Worm (Caenorhabditis elegans) whole organism, late embryonic: ENCODE measurements around the gene H14E04.3.
A peak's percentile ranks its signal among the peaks of the same experiment; 100 is the strongest.

Experiments
- C08G9.2 ChIP-seq: sonication (generic microtip); optimal IDR thresholded peaks from 2 replicates; lab custom pipeline; 2016; ENCODE audit warnings: mild to moderate bottlenecking, missing genetic modification characterization, moderate library complexity, missing compliant biosample characterization
- C38D4.7 ChIP-seq: fragments of 200-800 bp; sonication (Bioruptor generic); optimal IDR thresholded peaks from 2 replicates; lab custom pipeline; 2018; ENCODE audit warnings: mild to moderate bottlenecking, missing genetic modification characterization, moderate library complexity, missing compliant biosample characterization
- F13H6.1 ChIP-seq: sonication (generic microtip); optimal IDR thresholded peaks from 2 replicates; lab custom pipeline; 2016; ENCODE audit warnings: missing genetic modification characterization, missing compliant biosample characterization
- K02D7.2 ChIP-seq: sonication (generic microtip); optimal IDR thresholded peaks from 2 replicates; lab custom pipeline; 2017; ENCODE audit warnings: mild to moderate bottlenecking, missing genetic modification characterization, missing compliant biosample characterization
- T23F11.4 ChIP-seq: fragments of 200-800 bp; sonication (Bioruptor generic); optimal IDR thresholded peaks from 2 replicates; lab custom pipeline; 2018; ENCODE audit warnings: mild to moderate bottlenecking, missing genetic modification characterization, missing compliant biosample characterization
- Y22D7AL.16 ChIP-seq: sonication (generic microtip); optimal IDR thresholded peaks from 2 replicates; lab custom pipeline; 2016; ENCODE audit warnings: missing genetic modification characterization, missing compliant biosample characterization
- ahr-1 ChIP-seq: sonication (generic microtip); optimal IDR thresholded peaks from 2 replicates; lab custom pipeline; 2016; ENCODE audit warnings: missing genetic modification characterization, missing compliant biosample characterization
- ceh-18 ChIP-seq: sonication (generic microtip); optimal IDR thresholded peaks from 2 replicates; lab custom pipeline; 2016; ENCODE audit warnings: missing genetic modification characterization, missing compliant biosample characterization
- ceh-22 ChIP-seq: sonication (generic microtip); optimal IDR thresholded peaks from 2 replicates; lab custom pipeline; 2017; ENCODE audit warnings: missing biosample characterization, missing genetic modification characterization
- ceh-30 ChIP-seq: fragments of 150-350 bp; optimal IDR thresholded peaks from 2 replicates; lab custom pipeline; 2014; ENCODE audit warnings: missing biosample characterization, missing genetic modification characterization
- ceh-31 ChIP-seq: sonication (generic microtip); optimal IDR thresholded peaks from 2 replicates; lab custom pipeline; 2016; ENCODE audit warnings: missing genetic modification characterization, missing compliant biosample characterization
- ceh-34 ChIP-seq: sonication (generic microtip); optimal IDR thresholded peaks from 2 replicates; lab custom pipeline; 2016; ENCODE audit warnings: mild to moderate bottlenecking, missing genetic modification characterization, missing compliant biosample characterization
- ceh-45 ChIP-seq: fragments of 200-800 bp; sonication (Bioruptor generic); IDR thresholded peaks from 2 replicates; pipeline ENCODE4 v1.3.6; 2022; ENCODE audit warnings: missing genetic modification reagents, missing genetic modification characterization, missing compliant biosample characterization
- ceh-48 ChIP-seq: sonication (generic microtip); optimal IDR thresholded peaks from 2 replicates; lab custom pipeline; 2016; ENCODE audit warnings: missing genetic modification characterization, inconsistent platforms, missing compliant biosample characterization
- ceh-6 ChIP-seq: fragments of 200-800 bp; sonication (Bioruptor generic); optimal IDR thresholded peaks from 2 replicates; lab custom pipeline; 2018; ENCODE audit warnings: mild to moderate bottlenecking, missing genetic modification characterization, missing compliant biosample characterization
- dmd-4 ChIP-seq: sonication (generic microtip); optimal IDR thresholded peaks from 2 replicates; lab custom pipeline; 2016; ENCODE audit warnings: borderline replicate concordance, missing genetic modification characterization, missing compliant biosample characterization
- dve-1 ChIP-seq: sonication (generic microtip); optimal IDR thresholded peaks from 2 replicates; lab custom pipeline; 2017; ENCODE audit warnings: antibody characterized with exemption, mild to moderate bottlenecking, missing genetic modification characterization, missing compliant biosample characterization
- elt-2 ChIP-seq: sonication (generic microtip); optimal IDR thresholded peaks from 2 replicates; lab custom pipeline; 2016; ENCODE audit warnings: missing genetic modification reagents, missing genetic modification characterization, missing compliant biosample characterization
- ets-4 ChIP-seq: sonication (generic microtip); optimal IDR thresholded peaks from 2 replicates; lab custom pipeline; 2016; ENCODE audit warnings: missing genetic modification characterization, missing compliant biosample characterization
- fkh-10 ChIP-seq: fragments of 150-350 bp; optimal IDR thresholded peaks from 2 replicates; lab custom pipeline; 2014; ENCODE audit warnings: missing biosample characterization, missing genetic modification reagents, missing genetic modification characterization
- fkh-6 ChIP-seq: sonication (generic microtip); optimal IDR thresholded peaks from 2 replicates; lab custom pipeline; 2016; ENCODE audit warnings: missing genetic modification characterization, missing compliant biosample characterization
- hlh-13 ChIP-seq: fragments of 200-800 bp; sonication (Bioruptor generic); optimal IDR thresholded peaks from 2 replicates; lab custom pipeline; 2018; ENCODE audit warnings: mild to moderate bottlenecking, missing genetic modification characterization, missing compliant biosample characterization
- hlh-15 ChIP-seq: sonication (generic microtip); optimal IDR thresholded peaks from 2 replicates; lab custom pipeline; 2016; ENCODE audit warnings: missing genetic modification characterization, missing compliant biosample characterization
- hlh-30 ChIP-seq: sonication (generic microtip); optimal IDR thresholded peaks from 2 replicates; lab custom pipeline; 2017; ENCODE audit warnings: antibody characterized with exemption, missing genetic modification characterization, missing compliant biosample characterization; ENCODE audit not compliant: insufficient read depth
- hlh-6 ChIP-seq: sonication (generic microtip); optimal IDR thresholded peaks from 2 replicates; lab custom pipeline; 2016; ENCODE audit warnings: missing genotype, missing genetic modification characterization, missing compliant biosample characterization
- lim-6 ChIP-seq: sonication (generic microtip); optimal IDR thresholded peaks from 2 replicates; lab custom pipeline; 2016; ENCODE audit warnings: missing genetic modification characterization, missing compliant biosample characterization
- nfya-1 ChIP-seq: sonication (generic microtip); optimal IDR thresholded peaks from 2 replicates; lab custom pipeline; 2017; ENCODE audit warnings: missing genetic modification characterization, mild to moderate bottlenecking, missing compliant biosample characterization, antibody characterized with exemption, moderate library complexity
- odd-2 ChIP-seq: sonication (generic microtip); optimal IDR thresholded peaks from 2 replicates; lab custom pipeline; 2017; ENCODE audit warnings: antibody characterized with exemption, mild to moderate bottlenecking, missing genetic modification characterization, missing compliant biosample characterization
- pat-9 ChIP-seq: fragments of 200-800 bp; sonication (Bioruptor generic); optimal IDR thresholded peaks from 2 replicates; lab custom pipeline; 2018; ENCODE audit warnings: mild to moderate bottlenecking, missing genetic modification characterization, moderate library complexity, missing compliant biosample characterization
- rnt-1 ChIP-seq: sonication (generic microtip); optimal IDR thresholded peaks from 2 replicates; lab custom pipeline; 2016; ENCODE audit warnings: missing genetic modification characterization, missing compliant biosample characterization
- sdc-2 ChIP-seq: sonication (generic microtip); optimal IDR thresholded peaks from 2 replicates; lab custom pipeline; 2016; ENCODE audit warnings: missing genotype, missing genetic modification characterization, missing compliant biosample characterization
- syd-9 ChIP-seq: sonication (generic microtip); optimal IDR thresholded peaks from 2 replicates; lab custom pipeline; 2016; ENCODE audit warnings: mild to moderate bottlenecking, missing genetic modification characterization, moderate library complexity, missing compliant biosample characterization
- tbx-2 ChIP-seq: sonication (generic microtip); optimal IDR thresholded peaks from 2 replicates; lab custom pipeline; 2016; ENCODE audit warnings: missing genetic modification characterization, missing compliant biosample characterization
- tbx-7 ChIP-seq: sonication (generic microtip); optimal IDR thresholded peaks from 2 replicates; lab custom pipeline; 2016; ENCODE audit warnings: missing genotype, missing genetic modification characterization, missing compliant biosample characterization
- unc-3 ChIP-seq, 2 experiments: fragments of 200-800 bp in 1 of 2; sonication (Bioruptor generic) in 1 of 2; sonication (generic microtip) in 1 of 2; conservative IDR thresholded peaks in 1 of 2; optimal IDR thresholded peaks in 1 of 2; 2 replicates each; pipeline versions ENCODE4 v1.3.6 to Lab custom; 2016 to 2022; ENCODE audit warnings: missing compliant biosample characterization in 2 of 2, missing genetic modification characterization in 2 of 2, missing genetic modification reagents in 1 of 2
- unc-42 ChIP-seq: sonication (generic microtip); optimal IDR thresholded peaks from 2 replicates; lab custom pipeline; 2016; ENCODE audit warnings: missing genotype, missing genetic modification characterization, missing compliant biosample characterization
- zip-5 ChIP-seq: sonication (generic microtip); optimal IDR thresholded peaks from 2 replicates; lab custom pipeline; 2016; ENCODE audit warnings: missing genetic modification characterization, missing compliant biosample characterization

H14E04.3 gene

DNA sequence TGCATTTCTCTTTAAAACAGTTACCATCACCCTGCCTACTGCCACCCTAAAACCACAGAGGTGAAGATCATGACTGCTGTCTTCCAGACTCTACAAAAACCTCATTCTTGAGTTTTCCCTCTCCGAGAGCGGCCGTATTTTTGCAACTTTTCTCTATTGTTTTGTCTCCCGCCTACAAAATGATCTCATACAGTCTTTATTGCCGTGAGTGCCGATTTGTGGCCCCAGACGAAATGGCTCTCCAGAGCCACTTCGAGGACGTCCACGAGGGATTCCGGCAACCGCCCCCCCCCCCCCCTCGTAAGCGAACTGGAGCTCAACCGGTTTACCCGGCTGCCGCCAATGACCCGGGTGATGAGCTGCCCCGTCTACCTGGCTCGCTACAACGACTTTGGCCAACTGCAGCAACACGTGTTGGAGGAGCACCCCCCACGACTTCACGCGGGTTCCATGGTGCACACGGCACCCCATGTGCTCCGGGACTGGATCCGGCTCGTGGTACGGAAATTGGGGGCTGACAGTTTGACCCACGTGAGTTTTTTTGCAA is 38.5 kb upstream of the H14E04.3 start:
- TF ChIP-seq ceh-31 (tag; lab: Kevin White, UChicago): peak; percentile 7
- TF ChIP-seq hlh-13 (GFP tag; lab: Kevin White, UChicago): no peak

DNA sequence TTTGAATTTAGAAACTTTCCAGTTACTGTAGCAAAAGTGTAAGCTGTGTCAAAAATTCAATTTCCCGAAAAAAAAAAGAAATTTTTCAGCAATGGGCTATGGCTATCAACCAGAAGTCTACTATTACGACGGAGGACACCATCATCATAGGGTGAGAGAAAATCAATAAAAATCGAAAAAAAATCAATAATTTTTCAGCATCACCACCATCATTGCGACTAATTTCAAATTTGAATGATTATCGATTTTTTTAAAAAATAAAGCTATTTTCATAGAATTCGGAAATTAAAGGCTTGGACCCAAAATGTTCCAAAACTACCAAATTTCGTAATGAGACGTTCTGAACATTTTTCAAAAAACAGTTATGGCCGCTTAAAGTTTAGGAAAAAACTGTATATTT is 37.3 kb upstream of the H14E04.3 start:
- TF ChIP-seq ceh-48 (tag; lab: Kevin White, UChicago) (peak; percentile 6), syd-9 (no peak), hlh-30 (tag; lab: Kevin White, UChicago) (no peak), tbx-7 (tag; lab: Kevin White, UChicago) (no peak), fkh-6 (no peak), ceh-30 (tag; lab: Kevin White, UChicago) (no peak), C08G9.2 (no peak), ceh-45 (no peak), F13H6.1 (tag; lab: Kevin White, UChicago) (no peak)

DNA sequence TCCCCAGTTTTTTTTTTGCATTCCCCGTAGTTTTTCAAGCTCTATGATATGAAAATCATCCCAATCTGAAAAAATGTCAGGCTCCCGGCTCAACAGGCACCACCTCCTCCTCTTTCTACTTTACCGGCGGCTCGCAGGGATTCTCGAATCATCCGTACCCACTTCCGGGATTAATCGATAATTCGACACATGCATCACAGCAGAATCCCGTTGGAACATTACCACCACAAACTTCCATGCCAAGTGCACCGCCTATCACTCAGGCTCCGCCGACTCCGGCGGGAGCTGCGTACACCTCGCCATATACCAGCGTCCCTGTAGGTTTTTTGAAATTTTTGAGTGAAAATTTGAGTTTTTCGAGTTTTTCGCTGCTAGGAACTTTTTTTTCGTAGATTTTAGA is 34.8 kb upstream of the H14E04.3 start:
- TF ChIP-seq T23F11.4 (GFP tag; lab: Kevin White, UChicago) (no peak), ceh-18 (no peak), fkh-10 (GFP tag; lab: Kevin White, UChicago) (no peak), zip-5 (tag; lab: Kevin White, UChicago) (no peak), dve-1 (tag; lab: Kevin White, UChicago) (no peak), C38D4.7 (no peak), ceh-6 (GFP tag; lab: Kevin White, UChicago) (no peak), F13H6.1 (tag; lab: Kevin White, UChicago) (no peak), unc-3 (GFP tag; conservative IDR thresholded peaks at IDR 0.05; lab: Robert Waterston, UW) (no peak), unc-3 (tag; optimal IDR thresholded peaks at IDR 0.05; lab: Kevin White, UChicago) (no peak)

DNA sequence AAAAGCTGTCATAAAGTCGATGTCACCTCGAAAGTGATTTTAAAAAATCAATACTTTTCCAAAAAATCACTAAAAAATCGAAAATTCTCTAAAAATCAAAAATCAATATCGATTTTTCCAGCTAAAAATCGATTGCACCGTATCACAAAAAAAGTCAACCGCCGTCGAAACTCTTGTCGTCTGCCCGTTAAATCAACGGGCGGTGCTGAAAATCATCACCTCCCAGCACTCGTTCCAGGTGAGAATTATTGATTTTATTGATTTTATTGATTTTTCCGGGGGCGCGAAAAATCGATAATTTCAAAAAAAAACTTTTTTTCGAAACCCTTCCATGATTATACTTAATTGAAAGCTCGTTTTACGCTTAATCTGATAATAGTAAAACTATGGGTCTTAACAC is 33.1 kb upstream of the H14E04.3 start:
- TF ChIP-seq fkh-6 (no peak), ceh-45 (no peak), ceh-48 (tag; lab: Kevin White, UChicago) (peak; percentile 59)

DNA sequence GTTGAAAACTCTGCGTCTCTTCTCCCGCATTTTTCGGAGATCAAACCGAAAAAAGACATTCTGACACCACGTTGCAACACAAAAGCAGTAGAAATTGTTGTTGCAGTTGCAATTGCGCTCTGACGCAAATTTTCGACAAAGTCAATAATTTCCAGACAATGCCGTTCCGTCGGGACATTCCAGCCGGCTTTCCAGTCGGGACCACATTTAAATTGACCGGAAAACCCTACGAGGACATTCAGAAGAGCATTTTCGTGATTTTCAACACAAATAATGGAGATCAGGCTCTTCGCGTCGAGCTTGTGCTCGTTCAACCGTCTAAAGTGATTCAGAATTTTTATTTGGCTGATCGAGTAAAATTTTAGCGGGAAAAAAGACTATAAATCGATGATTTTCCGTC is 32.6 kb upstream of the H14E04.3 start:
- TF ChIP-seq hlh-13 (GFP tag; lab: Kevin White, UChicago): no peak
- TF ChIP-seq ceh-34 (tag; lab: Kevin White, UChicago): no peak
- TF ChIP-seq, all 69 proteins: peak for 0

DNA sequence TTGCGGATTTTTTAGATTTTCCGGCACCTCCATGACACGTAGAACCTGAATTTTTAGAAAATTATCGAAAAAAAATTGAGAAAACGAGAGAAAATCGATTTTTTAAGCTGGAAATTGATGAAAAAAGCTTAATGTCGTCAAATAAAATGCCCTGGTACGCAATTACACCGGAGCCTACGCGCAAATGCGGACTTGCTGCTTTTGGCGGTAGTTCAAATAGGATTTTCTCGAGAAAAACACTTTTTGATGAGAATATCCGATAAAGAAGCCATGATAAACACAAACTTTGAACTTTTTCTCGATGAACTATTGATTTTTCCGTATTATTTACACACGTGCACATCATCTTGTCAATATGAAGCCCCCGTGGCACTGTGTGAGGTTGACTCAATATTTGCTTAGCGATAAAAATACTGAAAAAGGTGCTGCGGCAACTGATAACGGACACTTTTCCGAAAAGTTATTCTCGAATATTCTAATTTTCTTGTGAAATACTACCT is 31.8 kb upstream of the H14E04.3 start, which contains the start of the genes W04B5.5 and W04B5.3:
TSS of gene W04B5.5 (minus strand) at position 51 of the 500 bp plus-strand sequence.
TSS of gene W04B5.3 (plus strand) at position 356 of the 500 bp plus-strand sequence.
- TF ChIP-seq ceh-30 (tag; lab: Kevin White, UChicago): no peak
- TF ChIP-seq lim-6 (tag; lab: Kevin White, UChicago): no peak
- TF ChIP-seq Y22D7AL.16 (tag; lab: Kevin White, UChicago): no peak
- TF ChIP-seq ceh-22: no peak
- peak; percentile 57 for TF ChIP-seq nfya-1 (tag; lab: Kevin White, UChicago)
- TF ChIP-seq sdc-2 (tag; lab: Kevin White, UChicago): no peak
- TF ChIP-seq rnt-1 (tag; lab: Kevin White, UChicago): no peak
- TF ChIP-seq hlh-6: no peak
- no peak for TF ChIP-seq F13H6.1 (tag; lab: Kevin White, UChicago)
- TF ChIP-seq zip-5 (tag; lab: Kevin White, UChicago): no peak
- TF ChIP-seq elt-2 (tag; lab: Kevin White, UChicago): peak; percentile 76
- no peak for TF ChIP-seq unc-42 (tag; lab: Kevin White, UChicago)
- no peak for TF ChIP-seq T23F11.4 (GFP tag; lab: Kevin White, UChicago)
- no peak for TF ChIP-seq K02D7.2 (tag; lab: Kevin White, UChicago)
- TF ChIP-seq hlh-15 (tag; lab: Kevin White, UChicago): no peak
- TF ChIP-seq odd-2: no peak
- TF ChIP-seq ceh-31 (tag; lab: Kevin White, UChicago): peak; percentile 13
- no peak for TF ChIP-seq pat-9
- no peak for TF ChIP-seq ceh-34 (tag; lab: Kevin White, UChicago)
- no peak for TF ChIP-seq ets-4 (tag; lab: Kevin White, UChicago)
- TF ChIP-seq dmd-4: no peak
- TF ChIP-seq tbx-2 (tag; lab: Kevin White, UChicago): no peak
- no peak for TF ChIP-seq ahr-1 (tag; lab: Kevin White, UChicago)
